Worm (Caenorhabditis elegans) whole organism, late embryonic: ENCODE measurements around the gene clec-127.

Source experiments
- C08G9.2 ChIP-seq: sonication (generic microtip); optimal IDR thresholded peaks from 2 replicates; lab custom pipeline; 2016; ENCODE audit warnings: mild to moderate bottlenecking, missing genetic modification characterization, moderate library complexity, missing compliant biosample characterization
- C38D4.7 ChIP-seq: fragments of 200-800 bp; sonication (Bioruptor generic); optimal IDR thresholded peaks from 2 replicates; lab custom pipeline; 2018; ENCODE audit warnings: mild to moderate bottlenecking, missing genetic modification characterization, moderate library complexity, missing compliant biosample characterization
- K02D7.2 ChIP-seq: sonication (generic microtip); optimal IDR thresholded peaks from 2 replicates; lab custom pipeline; 2017; ENCODE audit warnings: mild to moderate bottlenecking, missing genetic modification characterization, missing compliant biosample characterization
- Y22D7AL.16 ChIP-seq: sonication (generic microtip); optimal IDR thresholded peaks from 2 replicates; lab custom pipeline; 2016; ENCODE audit warnings: missing genetic modification characterization, missing compliant biosample characterization
- ceh-14 ChIP-seq: sonication (generic microtip); optimal IDR thresholded peaks from 2 replicates; lab custom pipeline; 2016; ENCODE audit warnings: missing genotype, missing genetic modification characterization, missing compliant biosample characterization
- ceh-18 ChIP-seq: sonication (generic microtip); optimal IDR thresholded peaks from 2 replicates; lab custom pipeline; 2016; ENCODE audit warnings: missing genetic modification characterization, missing compliant biosample characterization
- ceh-2 ChIP-seq: sonication (generic microtip); optimal IDR thresholded peaks from 2 replicates; lab custom pipeline; 2016; ENCODE audit warnings: missing genotype, missing genetic modification characterization, missing compliant biosample characterization
- ceh-30 ChIP-seq: fragments of 150-350 bp; optimal IDR thresholded peaks from 2 replicates; lab custom pipeline; 2014; ENCODE audit warnings: missing biosample characterization, missing genetic modification characterization
- ceh-31 ChIP-seq: sonication (generic microtip); optimal IDR thresholded peaks from 2 replicates; lab custom pipeline; 2016; ENCODE audit warnings: missing genetic modification characterization, missing compliant biosample characterization
- ceh-34 ChIP-seq: sonication (generic microtip); optimal IDR thresholded peaks from 2 replicates; lab custom pipeline; 2016; ENCODE audit warnings: mild to moderate bottlenecking, missing genetic modification characterization, missing compliant biosample characterization
- ceh-6 ChIP-seq: fragments of 200-800 bp; sonication (Bioruptor generic); optimal IDR thresholded peaks from 2 replicates; lab custom pipeline; 2018; ENCODE audit warnings: mild to moderate bottlenecking, missing genetic modification characterization, missing compliant biosample characterization
- ceh-9 ChIP-seq: sonication (generic microtip); optimal IDR thresholded peaks from 2 replicates; lab custom pipeline; 2016; ENCODE audit warnings: mild to moderate bottlenecking, missing genetic modification characterization, inconsistent platforms, missing compliant biosample characterization
- dmd-4 ChIP-seq: sonication (generic microtip); optimal IDR thresholded peaks from 2 replicates; lab custom pipeline; 2016; ENCODE audit warnings: borderline replicate concordance, missing genetic modification characterization, missing compliant biosample characterization
- elt-4 ChIP-seq: sonication (generic microtip); optimal IDR thresholded peaks from 2 replicates; lab custom pipeline; 2016; ENCODE audit warnings: missing genetic modification characterization, missing compliant biosample characterization
- ets-4 ChIP-seq: sonication (generic microtip); optimal IDR thresholded peaks from 2 replicates; lab custom pipeline; 2016; ENCODE audit warnings: missing genetic modification characterization, missing compliant biosample characterization
- hlh-13 ChIP-seq: fragments of 200-800 bp; sonication (Bioruptor generic); optimal IDR thresholded peaks from 2 replicates; lab custom pipeline; 2018; ENCODE audit warnings: mild to moderate bottlenecking, missing genetic modification characterization, missing compliant biosample characterization
- hlh-15 ChIP-seq: sonication (generic microtip); optimal IDR thresholded peaks from 2 replicates; lab custom pipeline; 2016; ENCODE audit warnings: missing genetic modification characterization, missing compliant biosample characterization
- hlh-6 ChIP-seq: sonication (generic microtip); optimal IDR thresholded peaks from 2 replicates; lab custom pipeline; 2016; ENCODE audit warnings: missing genotype, missing genetic modification characterization, missing compliant biosample characterization
- lim-6 ChIP-seq: sonication (generic microtip); optimal IDR thresholded peaks from 2 replicates; lab custom pipeline; 2016; ENCODE audit warnings: missing genetic modification characterization, missing compliant biosample characterization
- nfya-1 ChIP-seq: sonication (generic microtip); optimal IDR thresholded peaks from 2 replicates; lab custom pipeline; 2017; ENCODE audit warnings: missing genetic modification characterization, mild to moderate bottlenecking, missing compliant biosample characterization, antibody characterized with exemption, moderate library complexity
- nhr-11 ChIP-seq: fragments of 150-350 bp; optimal IDR thresholded peaks from 2 replicates; lab custom pipeline; 2014; ENCODE audit warnings: missing biosample characterization, missing genetic modification characterization
- nhr-232 ChIP-seq: sonication (generic microtip); optimal IDR thresholded peaks from 2 replicates; lab custom pipeline; 2016; ENCODE audit warnings: missing genetic modification characterization, missing compliant biosample characterization
- npax-4 ChIP-seq: sonication (generic microtip); optimal IDR thresholded peaks from 2 replicates; lab custom pipeline; 2016; ENCODE audit warnings: missing genetic modification characterization, missing compliant biosample characterization
- pat-9 ChIP-seq: fragments of 200-800 bp; sonication (Bioruptor generic); optimal IDR thresholded peaks from 2 replicates; lab custom pipeline; 2018; ENCODE audit warnings: mild to moderate bottlenecking, missing genetic modification characterization, moderate library complexity, missing compliant biosample characterization
- sox-2 ChIP-seq: fragments of 200-800 bp; sonication (Bioruptor generic); IDR thresholded peaks from 2 replicates; pipeline ENCODE4 v1.3.6; 2022; ENCODE audit warnings: missing genetic modification reagents, missing genetic modification characterization, missing compliant biosample characterization
- sox-4 ChIP-seq: sonication (generic microtip); optimal IDR thresholded peaks from 2 replicates; lab custom pipeline; 2017; ENCODE audit warnings: mild to moderate bottlenecking, missing genetic modification characterization, inconsistent platforms, missing compliant biosample characterization
- tbx-2 ChIP-seq: sonication (generic microtip); optimal IDR thresholded peaks from 2 replicates; lab custom pipeline; 2016; ENCODE audit warnings: missing genetic modification characterization, missing compliant biosample characterization
- tbx-7 ChIP-seq: sonication (generic microtip); optimal IDR thresholded peaks from 2 replicates; lab custom pipeline; 2016; ENCODE audit warnings: missing genotype, missing genetic modification characterization, missing compliant biosample characterization
- ttx-3 ChIP-seq: sonication (generic microtip); optimal IDR thresholded peaks from 2 replicates; lab custom pipeline; 2016; ENCODE audit warnings: missing genetic modification reagents, missing genetic modification characterization, missing compliant biosample characterization
- unc-42 ChIP-seq: sonication (generic microtip); optimal IDR thresholded peaks from 2 replicates; lab custom pipeline; 2016; ENCODE audit warnings: missing genotype, missing genetic modification characterization, missing compliant biosample characterization

The clec-127 gene

ce11 chrII:3546381-3546931, 22.6 kb downstream of the clec-127 start, which contains the start of gene apd-3:
apd-3 (minus strand) TSS chrII:3546431.
- TF ChIP-seq ceh-9 = no peak
- no peak for TF ChIP-seq nhr-11
- TF ChIP-seq ceh-6 (GFP tag; lab: Kevin White, UChicago) = no peak
- no peak for TF ChIP-seq npax-4 (tag; lab: Kevin White, UChicago)
- TF ChIP-seq ttx-3 (tag; lab: Kevin White, UChicago) = no peak
- TF ChIP-seq ceh-34 (tag; lab: Kevin White, UChicago) = no peak
- TF ChIP-seq sox-4 (tag; lab: Kevin White, UChicago) = no peak
- no peak for TF ChIP-seq ceh-30 (tag; lab: Kevin White, UChicago)
- no peak for TF ChIP-seq elt-4
- TF ChIP-seq Y22D7AL.16 (tag; lab: Kevin White, UChicago) = no peak
- TF ChIP-seq hlh-13 = no peak
- TF ChIP-seq, all 69 proteins: peak for 0

- TF ChIP-seq lim-6 (tag; lab: Kevin White, UChicago) = no peak
Observed at ce11 chrII:3540151-3540550, 28.9 kb downstream of the clec-127 start.

- TF ChIP-seq hlh-6 (no peak), tbx-7 (tag; lab: Kevin White, UChicago) (no peak), ceh-6 (GFP tag; lab: Kevin White, UChicago) (no peak), ttx-3 (tag; lab: Kevin White, UChicago) (no peak), hlh-15 (tag; lab: Kevin White, UChicago) (no peak), ets-4 (tag; lab: Kevin White, UChicago) (no peak), ceh-34 (tag; lab: Kevin White, UChicago) (no peak)
Observed at ce11 chrII:3528256-3528655, 40.8 kb downstream of the clec-127 start, which contains the start of gene ncs-6. ncs-6 (minus strand) TSS chrII:3528516.

ce11 chrII:3527460-3527859, 41.6 kb downstream of the clec-127 start:
- TF ChIP-seq tbx-2 (no peak), lim-6 (tag; lab: Kevin White, UChicago) (peak; percentile 17), ceh-14 (tag; lab: Kevin White, UChicago) (peak; percentile 67), nhr-232 (no peak)

ce11 chrII:3524097-3524496, 44.9 kb downstream of the clec-127 start, which contains the start of gene col-72:
col-72 (minus strand) TSS chrII:3524197.
- no peak for TF ChIP-seq C08G9.2 (tag; lab: Kevin White, UChicago)
- TF ChIP-seq ceh-31 (tag; lab: Kevin White, UChicago) = no peak
- no peak for TF ChIP-seq K02D7.2
- TF ChIP-seq ceh-2 = no peak
- no peak for TF ChIP-seq ceh-14 (tag; lab: Kevin White, UChicago)
- no peak for TF ChIP-seq dmd-4 (tag; lab: Kevin White, UChicago)
- no peak for TF ChIP-seq hlh-13
- no peak for TF ChIP-seq elt-4
- TF ChIP-seq C38D4.7 = no peak
- no peak for TF ChIP-seq pat-9
- no peak for TF ChIP-seq npax-4 (tag; lab: Kevin White, UChicago)

- peak; percentile 18 for TF ChIP-seq tbx-2
- peak; percentile 50 for TF ChIP-seq nfya-1 (tag; lab: Kevin White, UChicago)
- TF ChIP-seq ceh-34 (tag; lab: Kevin White, UChicago) = peak; percentile 81
- peak; percentile 13 for TF ChIP-seq ceh-31 (tag; lab: Kevin White, UChicago)
- peak; percentile 41; the same call in 1 of the 2 replicates for TF ChIP-seq sox-2 (GFP tag; lab: Robert Waterston, UW)
- TF ChIP-seq ceh-18 (tag; lab: Kevin White, UChicago) = peak; percentile 41
- TF ChIP-seq unc-42 (tag; lab: Kevin White, UChicago) = peak; percentile 27
Observed at ce11 chrII:3523547-3523946, 45.5 kb downstream of the clec-127 start.
